Worm (Caenorhabditis elegans): ENCODE measurements around the gene ife-1.

ife-1 gene

DNA sequence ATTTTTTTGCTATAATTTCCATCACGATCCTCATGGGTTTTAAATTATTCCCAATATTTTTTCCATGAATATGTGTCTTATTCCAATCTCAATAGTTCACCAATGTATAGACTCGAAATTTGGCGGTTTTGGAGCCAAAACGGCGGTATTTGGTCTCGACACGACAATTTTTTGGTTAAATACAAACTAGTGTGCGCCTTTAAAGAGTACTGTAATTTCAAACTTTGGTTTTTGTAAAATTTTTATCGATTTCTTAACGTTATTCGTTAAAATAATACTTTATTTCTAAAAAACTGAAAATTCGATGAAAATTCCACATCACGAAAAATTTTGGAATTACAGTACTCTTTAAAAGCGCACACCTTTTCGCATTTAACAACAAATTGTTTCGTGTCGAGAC lies 28.6 kb upstream of the ife-1 start:
- TF ChIP-seq attf-4 (tag; optimal IDR thresholded peaks at IDR 0.05) (no peak), zip-2 (tag; optimal IDR thresholded peaks at IDR 0.05) (no peak), ceh-82 (tag; optimal IDR thresholded peaks at IDR 0.05) (no peak), F44E2.7 (GFP tag; IDR thresholded peaks at IDR 0.05) (no peak), Y105C5A.15 (GFP tag; IDR thresholded peaks at IDR 0.05) (no peak)

DNA sequence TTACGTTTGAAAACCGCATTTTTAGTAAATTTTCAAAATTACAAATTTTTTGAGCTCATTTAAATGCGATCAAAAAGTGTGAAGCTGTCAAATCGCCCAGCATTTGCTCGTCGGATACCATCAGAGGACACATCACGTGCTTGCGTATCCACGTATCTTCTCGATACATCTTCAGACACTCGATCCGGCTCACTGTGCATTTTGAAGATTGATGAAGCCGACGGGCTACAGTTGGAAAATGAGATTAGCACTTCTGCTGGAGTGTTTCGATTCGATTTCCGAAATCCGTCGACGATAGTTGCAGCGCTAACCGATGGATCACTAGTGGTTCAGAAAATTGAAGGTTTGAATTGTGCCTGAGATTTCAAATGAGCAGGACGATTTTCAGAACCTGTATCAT lies 28.1 kb upstream of the ife-1 start, which contains the start of gene dph-7:
TSS of gene dph-7 (plus strand) at position 53 of the 400 bp plus-strand sequence.
- TF ChIP-seq tag-97 (GFP tag; IDR thresholded peaks at IDR 0.05) (no peak), unc-62 (GFP tag; optimal IDR thresholded peaks at IDR 0.05 in 1 of 2) (peak in 1 of 2 experiments; percentile 91), unc-62 (tag; optimal IDR thresholded peaks at IDR 0.05) (no peak)

DNA sequence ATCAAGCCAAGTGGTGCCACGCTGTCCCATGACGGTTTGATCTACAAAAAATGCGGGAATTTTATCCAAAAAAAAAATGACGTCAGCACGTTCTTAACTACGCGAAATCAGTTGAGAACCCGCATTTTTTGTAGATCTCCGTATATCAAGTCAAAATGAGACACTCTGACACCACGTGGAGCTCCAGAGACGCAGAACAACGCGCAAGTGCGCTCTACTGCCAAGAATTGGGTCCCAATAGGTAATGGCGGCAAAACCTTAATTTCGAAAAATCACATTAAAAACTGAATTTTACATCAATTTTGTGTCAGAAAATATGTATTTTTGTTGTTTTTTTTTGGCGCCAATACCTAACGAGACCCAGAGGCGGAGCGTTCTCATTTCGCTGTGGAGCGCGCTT lies 26.3 kb upstream of the ife-1 start:
- TF ChIP-seq duxl-1 (tag; optimal IDR thresholded peaks at IDR 0.05; ENCODE audit: poor library complexity) (no peak), D1046.2 (GFP tag; IDR thresholded peaks at IDR 0.05) (0 out of 2 replicates have a peak, but pooled peaks have one; percentile 9)

DNA sequence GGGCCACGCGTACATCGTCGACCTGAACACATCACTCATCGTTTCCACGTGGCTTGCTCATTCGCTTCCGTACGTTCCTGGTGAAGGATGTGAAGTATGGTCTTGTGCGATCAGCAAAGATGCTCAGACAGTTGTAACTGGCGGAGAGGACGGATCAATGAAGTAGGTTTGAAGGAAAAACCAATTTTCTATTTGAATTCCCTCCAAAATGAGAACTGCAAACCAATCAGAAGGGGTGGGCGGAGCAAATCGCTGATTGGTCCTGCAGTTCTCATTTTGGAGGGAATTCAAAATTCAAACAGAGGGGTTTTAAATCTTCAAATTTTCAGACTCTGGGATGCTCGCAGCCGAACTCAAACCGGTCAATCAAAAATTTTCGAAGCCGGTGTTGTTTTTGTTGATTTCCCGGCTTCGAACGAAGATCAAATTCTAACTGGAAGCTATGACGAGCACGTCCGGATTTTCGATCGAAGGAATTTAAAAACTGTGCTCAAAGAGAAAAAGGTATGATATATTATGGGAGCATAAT lies 25.8 kb upstream of the ife-1 start:
- TF ChIP-seq aha-1 (tag): peak; percentile 95
- no peak for TF ChIP-seq mxl-3 (GFP tag; optimal IDR thresholded peaks at IDR 0.05)
- no peak for TF ChIP-seq php-3 (GFP tag; IDR thresholded peaks at IDR 0.05)

DNA sequence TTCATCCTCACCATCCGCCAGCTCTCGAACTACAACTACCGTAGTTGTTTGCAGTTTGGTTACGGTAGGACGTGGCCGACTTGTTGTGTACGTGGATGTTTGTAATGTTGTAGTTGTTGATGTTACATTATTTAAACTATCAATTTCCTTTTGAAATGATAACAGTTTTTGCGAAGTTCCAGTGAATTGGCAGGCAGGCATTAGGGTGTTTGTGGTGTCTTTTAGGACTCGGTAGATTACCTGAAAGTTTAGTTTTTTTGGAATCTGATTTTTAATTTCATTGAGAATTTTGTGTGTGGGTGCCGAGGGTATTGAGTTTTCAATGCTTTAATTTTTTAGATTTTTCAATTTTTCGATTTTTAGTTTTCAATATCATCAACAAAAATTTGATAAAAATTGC lies 20.6 kb upstream of the ife-1 start, which contains the start of gene F53A2.11:
TSS of gene F53A2.11 (minus strand) at position 101 of the 400 bp plus-strand sequence.
- TF ChIP-seq zfp-3 (GFP tag; conservative IDR thresholded peaks at IDR 0.05): no peak
- TF ChIP-seq mep-1 (tag; optimal IDR thresholded peaks at IDR 0.05): no peak
- TF ChIP-seq tra-1 (GFP tag; IDR thresholded peaks at IDR 0.05): no peak
- TF ChIP-seq dmd-8 (GFP tag; IDR thresholded peaks at IDR 0.05): no peak
- TF ChIP-seq ZK337.2 (GFP tag; IDR thresholded peaks at IDR 0.05): no peak
- TF ChIP-seq skn-1 (tag; optimal IDR thresholded peaks at IDR 0.05): no peak
- no peak for TF ChIP-seq php-3 (GFP tag; IDR thresholded peaks at IDR 0.05)
- no peak for TF ChIP-seq Y105C5A.15 (GFP tag; IDR thresholded peaks at IDR 0.05)
- no peak for TF ChIP-seq mxl-2 (GFP tag; conservative IDR thresholded peaks at IDR 0.05)
- no peak for TF ChIP-seq F37D6.2 (tag; optimal IDR thresholded peaks at IDR 0.05)
- no peak for TF ChIP-seq vab-7 (GFP tag; IDR thresholded peaks at IDR 0.05)
- no peak for TF ChIP-seq ceh-82 (tag; optimal IDR thresholded peaks at IDR 0.05)
- no peak for TF ChIP-seq sdz-12 (GFP tag; optimal IDR thresholded peaks at IDR 0.05)

DNA sequence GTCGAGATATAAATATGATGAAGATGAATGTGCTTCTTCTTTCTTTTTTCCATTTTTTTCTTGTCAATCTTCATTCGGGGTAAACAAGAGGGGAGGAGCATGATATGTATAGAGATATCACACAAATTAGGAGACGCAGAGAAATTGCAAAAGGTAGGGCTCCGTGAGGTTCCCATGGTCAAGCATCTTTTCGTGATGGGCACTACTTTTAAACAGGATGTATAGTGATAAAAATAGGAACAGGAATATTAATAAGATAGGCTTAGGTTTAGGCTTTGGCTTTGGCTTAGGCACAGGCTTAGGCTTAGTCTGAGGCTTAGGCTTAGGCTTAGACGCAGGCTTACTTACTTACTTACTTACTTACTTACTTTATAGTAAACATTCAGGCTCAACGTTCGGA lies 18.5 kb upstream of the ife-1 start, which contains the start of gene F53A2.1:
TSS of gene F53A2.1 (minus strand) at position 101 of the 400 bp plus-strand sequence.
- TF ChIP-seq nhr-48 (tag; optimal IDR thresholded peaks at IDR 0.05) (no peak), arid-1 (GFP tag; conservative IDR thresholded peaks at IDR 0.05) (no peak), daf-8 (GFP tag; IDR thresholded peaks at IDR 0.05) (no peak), php-3 (GFP tag; IDR thresholded peaks at IDR 0.05) (no peak), lin-13 (GFP tag; optimal IDR thresholded peaks at IDR 0.05) (no peak), zfp-3 (GFP tag; conservative IDR thresholded peaks at IDR 0.05) (no peak), ama-1 (optimal IDR thresholded peaks at IDR 0.05) (no peak), ztf-7 (tag; optimal IDR thresholded peaks at IDR 0.05) (no peak)

DNA sequence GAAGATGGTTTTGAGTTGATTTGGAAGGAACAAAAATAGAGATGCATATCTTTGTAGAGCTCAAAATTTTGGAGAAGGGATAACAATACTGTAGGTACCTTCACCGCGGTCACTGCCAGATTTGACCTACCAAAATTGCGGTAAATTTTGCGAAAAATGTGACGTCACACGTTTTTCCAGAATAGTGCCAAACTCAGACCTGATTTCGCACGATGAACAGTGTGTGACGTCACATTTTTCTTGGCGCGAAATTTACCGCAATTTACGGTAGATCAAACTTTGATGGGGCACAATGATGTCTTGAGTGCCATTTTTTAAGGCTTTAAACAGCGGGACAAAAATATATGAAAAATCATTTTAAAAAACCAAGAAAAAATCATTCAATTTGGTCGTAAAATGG lies 14.3 kb upstream of the ife-1 start:
- TF ChIP-seq ceh-62 (tag; optimal IDR thresholded peaks at IDR 0.05): no peak
- TF ChIP-seq mep-1 (tag; optimal IDR thresholded peaks at IDR 0.05): no peak
- no peak for TF ChIP-seq spr-3 (GFP tag; optimal IDR thresholded peaks at IDR 0.05)
- no peak for TF ChIP-seq nhr-237 (tag; optimal IDR thresholded peaks at IDR 0.05)
- no peak for TF ChIP-seq aly-2 (tag; optimal IDR thresholded peaks at IDR 0.05)
- no peak for TF ChIP-seq dmd-9 (GFP tag; IDR thresholded peaks at IDR 0.05)
